Worm (Caenorhabditis elegans) whole organism, early embryonic: ENCODE results near the gene gst-3.

Experiments used
- B0310.2 ChIP-seq: sonication (generic microtip); optimal IDR thresholded peaks from 2 replicates; lab custom pipeline; 2016; ENCODE audit warnings: mild to moderate bottlenecking, missing genetic modification characterization, missing compliant biosample characterization
- F13C5.2 ChIP-seq: sonication (generic microtip); optimal IDR thresholded peaks from 2 replicates; lab custom pipeline; 2017; ENCODE audit warnings: mild to moderate bottlenecking, missing genetic modification characterization, inconsistent platforms, missing compliant biosample characterization
- aly-1 ChIP-seq: sonication (generic microtip); optimal IDR thresholded peaks from 2 replicates; lab custom pipeline; 2016; ENCODE audit warnings: missing genetic modification characterization, missing compliant biosample characterization
- ama-1 ChIP-seq: fragments of 150-350 bp; optimal IDR thresholded peaks from 2 replicates; lab custom pipeline; 2014
- ceh-13 ChIP-seq: fragments of 200-800 bp; sonication (Bioruptor generic); optimal IDR thresholded peaks from 2 replicates; lab custom pipeline; 2018; ENCODE audit warnings: mild to moderate bottlenecking, missing genetic modification characterization, missing compliant biosample characterization
- ceh-36 ChIP-seq: sonication (generic microtip); optimal IDR thresholded peaks from 2 replicates; lab custom pipeline; 2016; ENCODE audit warnings: missing genetic modification characterization, inconsistent platforms, missing compliant biosample characterization
- ets-7 ChIP-seq: sonication (generic microtip); optimal IDR thresholded peaks from 2 replicates; lab custom pipeline; 2016; ENCODE audit warnings: missing genotype, missing genetic modification characterization, missing compliant biosample characterization
- flt-1 ChIP-seq: fragments of 200-800 bp; sonication (Bioruptor generic); IDR thresholded peaks from 2 replicates; pipeline ENCODE4 v1.3.6; 2022; ENCODE audit warnings: missing genetic modification characterization, missing compliant biosample characterization
- hmbx-1 ChIP-seq: sonication (generic microtip); optimal IDR thresholded peaks from 2 replicates; lab custom pipeline; 2016; ENCODE audit warnings: mild to moderate bottlenecking, missing genetic modification characterization, missing compliant biosample characterization
- hmg-4 ChIP-seq: fragments of 200-800 bp; sonication (Bioruptor generic); optimal IDR thresholded peaks from 2 replicates; lab custom pipeline; 2018; ENCODE audit warnings: mild to moderate bottlenecking, missing genetic modification characterization, missing compliant biosample characterization
- hnd-1 ChIP-seq: sonication (generic microtip); optimal IDR thresholded peaks from 2 replicates; lab custom pipeline; 2016; ENCODE audit warnings: missing genetic modification characterization, missing compliant biosample characterization
- pes-1 ChIP-seq: fragments of 200-800 bp; sonication (Bioruptor generic); IDR thresholded peaks from 2 replicates; pipeline ENCODE4 v1.3.6; 2022; ENCODE audit warnings: missing genetic modification reagents, missing genetic modification characterization, missing compliant biosample characterization
- scrt-1 ChIP-seq: fragments of 200-800 bp; sonication (Bioruptor generic); IDR thresholded peaks from 2 replicates; pipeline ENCODE4 v1.3.6; 2022; ENCODE audit warnings: missing genetic modification characterization, missing compliant biosample characterization
- sea-1 ChIP-seq: fragments of 200-800 bp; sonication (Bioruptor generic); conservative IDR thresholded peaks from 2 replicates; pipeline ENCODE4 v1.3.6; 2022; ENCODE audit warnings: missing genetic modification characterization, missing compliant biosample characterization
- tbx-11 ChIP-seq: fragments of 200-800 bp; sonication (Bioruptor generic); IDR thresholded peaks from 2 replicates; pipeline ENCODE4 v1.3.6; 2022; ENCODE audit warnings: missing genetic modification characterization, missing compliant biosample characterization
- tbx-37 ChIP-seq: fragments of 200-800 bp; sonication (Bioruptor generic); conservative IDR thresholded peaks from 2 replicates; pipeline ENCODE4 v1.3.6; 2022; ENCODE audit warnings: missing genetic modification reagents, missing genetic modification characterization, missing compliant biosample characterization
- tra-4 ChIP-seq: sonication (generic microtip); optimal IDR thresholded peaks from 2 replicates; lab custom pipeline; 2017; ENCODE audit warnings: missing genetic modification characterization, missing compliant biosample characterization

gst-3 gene

DNA sequence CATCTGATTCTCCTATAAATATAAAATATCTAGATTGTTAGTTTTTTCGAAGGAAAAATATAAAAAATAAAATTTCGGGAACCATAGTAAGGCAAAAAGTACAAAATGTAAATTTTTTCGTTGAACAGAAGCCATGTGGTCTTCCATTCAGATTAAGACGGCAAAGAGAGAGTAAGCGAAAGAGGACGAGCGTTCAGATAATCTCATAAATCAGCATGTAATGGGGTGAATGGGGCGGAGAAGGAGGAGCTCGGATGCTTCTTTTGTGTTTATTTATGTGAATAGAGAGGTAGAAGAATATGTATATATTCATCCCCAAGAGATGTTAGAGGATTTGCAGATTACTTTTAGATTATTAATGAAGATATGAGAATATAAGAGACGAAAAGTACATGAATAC is 34.3 kb upstream of the gst-3 start, which contains the start of gene pxf-1:
Gene pxf-1 (minus strand): TSS at position 14 of the 400 bp plus-strand sequence.
- TF ChIP-seq hmbx-1 (tag; lab: Kevin White, UChicago) (no peak), flt-1 (GFP tag; lab: Robert Waterston, UW) (no peak), tra-4 (tag; lab: Kevin White, UChicago) (no peak), hmg-4 (GFP tag; lab: Kevin White, UChicago) (no peak), B0310.2 (tag; lab: Kevin White, UChicago) (no peak)

DNA sequence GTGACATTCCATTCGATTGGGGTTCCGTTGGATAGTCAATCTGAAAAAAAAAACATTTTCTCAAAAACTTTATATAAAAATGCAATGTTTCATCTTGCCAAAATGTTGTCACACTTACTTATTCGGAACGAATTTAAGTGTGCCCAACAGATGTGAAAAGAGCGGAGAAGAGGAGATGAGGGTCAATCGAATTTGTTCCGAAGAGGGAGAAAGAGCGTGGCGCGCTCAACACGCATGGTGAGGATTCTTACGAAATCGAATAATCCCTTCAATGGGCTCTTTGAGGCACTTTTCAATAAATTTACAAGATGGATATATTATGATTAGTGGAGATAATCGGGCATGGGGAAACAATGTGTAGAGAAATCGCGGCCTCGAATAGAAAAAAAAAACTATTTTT is 30.8 kb upstream of the gst-3 start:
- TF ChIP-seq scrt-1 (GFP tag; lab: Robert Waterston, UW) (no peak), sea-1 (GFP tag; lab: Robert Waterston, UW) (no peak), ets-7 (no peak), tbx-37 (GFP tag; lab: Robert Waterston, UW) (no peak), tbx-11 (GFP tag; lab: Robert Waterston, UW) (no peak), flt-1 (GFP tag; lab: Robert Waterston, UW) (no peak), hmbx-1 (tag; lab: Kevin White, UChicago) (no peak), ceh-36 (no peak), hnd-1 (no peak), F13C5.2 (no peak), tra-4 (tag; lab: Kevin White, UChicago) (no peak), hmg-4 (GFP tag; lab: Kevin White, UChicago) (no peak), ceh-13 (GFP tag; lab: Kevin White, UChicago) (no peak), aly-1 (no peak), pes-1 (no peak), B0310.2 (tag; lab: Kevin White, UChicago) (no peak), ama-1 (lab: Kevin White, UChicago) (no peak)

DNA sequence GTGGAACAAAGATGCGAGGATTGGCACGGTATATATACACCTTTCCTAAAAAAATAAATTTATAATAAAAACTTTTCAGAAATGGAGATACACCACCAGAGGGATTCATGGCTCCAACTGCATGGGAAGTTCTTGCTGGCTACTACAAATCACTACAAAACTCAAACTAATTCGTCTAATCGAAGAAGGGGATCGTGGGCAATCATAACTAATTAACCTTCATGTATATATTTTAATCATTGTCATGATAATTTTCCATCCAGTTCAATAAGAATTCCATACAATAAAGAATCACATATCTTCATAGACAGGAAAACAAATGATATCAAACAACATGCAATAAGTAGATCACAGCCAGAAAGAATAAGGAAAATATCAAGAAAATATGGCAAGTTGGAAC is 24.0 kb upstream of the gst-3 start:
- TF ChIP-seq tbx-11 (GFP tag; lab: Robert Waterston, UW) (no peak), F13C5.2 (no peak), aly-1 (no peak), B0310.2 (tag; lab: Kevin White, UChicago) (no peak), scrt-1 (GFP tag; lab: Robert Waterston, UW) (no peak), tra-4 (tag; lab: Kevin White, UChicago) (no peak), ceh-13 (GFP tag; lab: Kevin White, UChicago) (no peak)

DNA sequence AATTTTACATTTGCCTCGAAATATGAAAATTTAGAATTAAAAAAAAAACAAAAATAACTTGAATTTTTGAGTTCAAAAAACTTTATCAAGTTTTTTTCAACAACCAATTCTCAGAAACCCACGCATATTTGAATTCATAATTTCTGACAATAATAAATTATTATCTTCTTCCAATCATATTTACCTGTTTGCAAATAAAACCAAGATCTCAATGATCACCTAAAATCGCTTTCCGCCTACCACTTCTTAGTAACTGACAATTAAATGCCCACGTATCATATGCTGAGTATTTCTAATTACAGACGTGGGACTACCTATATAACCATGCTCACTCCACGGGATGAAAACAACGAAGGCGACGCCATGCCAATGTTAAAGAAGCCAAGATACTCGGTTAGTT is 21.7 kb upstream of the gst-3 start, which contains the start of gene pps-1:
Gene pps-1 (plus strand): TSS at position 301 of the 400 bp plus-strand sequence.
- no peak for TF ChIP-seq hnd-1
- TF ChIP-seq aly-1 = no peak
- no peak for TF ChIP-seq ets-7
- TF ChIP-seq ceh-13 (GFP tag; lab: Kevin White, UChicago) = no peak
- no peak for TF ChIP-seq flt-1 (GFP tag; lab: Robert Waterston, UW)
- TF ChIP-seq ceh-36 = no peak
- TF ChIP-seq sea-1 (GFP tag; lab: Robert Waterston, UW) = no peak
- no peak for TF ChIP-seq tbx-11 (GFP tag; lab: Robert Waterston, UW)
- TF ChIP-seq hmbx-1 (tag; lab: Kevin White, UChicago) = no peak
- TF ChIP-seq hmg-4 (GFP tag; lab: Kevin White, UChicago) = no peak
- no peak for TF ChIP-seq ama-1 (lab: Kevin White, UChicago)
- TF ChIP-seq tbx-37 (GFP tag; lab: Robert Waterston, UW) = no peak
- no peak for TF ChIP-seq scrt-1 (GFP tag; lab: Robert Waterston, UW)
- TF ChIP-seq pes-1 = no peak
- no peak for TF ChIP-seq tra-4 (tag; lab: Kevin White, UChicago)
- TF ChIP-seq F13C5.2 = no peak
- no peak for TF ChIP-seq B0310.2 (tag; lab: Kevin White, UChicago)

DNA sequence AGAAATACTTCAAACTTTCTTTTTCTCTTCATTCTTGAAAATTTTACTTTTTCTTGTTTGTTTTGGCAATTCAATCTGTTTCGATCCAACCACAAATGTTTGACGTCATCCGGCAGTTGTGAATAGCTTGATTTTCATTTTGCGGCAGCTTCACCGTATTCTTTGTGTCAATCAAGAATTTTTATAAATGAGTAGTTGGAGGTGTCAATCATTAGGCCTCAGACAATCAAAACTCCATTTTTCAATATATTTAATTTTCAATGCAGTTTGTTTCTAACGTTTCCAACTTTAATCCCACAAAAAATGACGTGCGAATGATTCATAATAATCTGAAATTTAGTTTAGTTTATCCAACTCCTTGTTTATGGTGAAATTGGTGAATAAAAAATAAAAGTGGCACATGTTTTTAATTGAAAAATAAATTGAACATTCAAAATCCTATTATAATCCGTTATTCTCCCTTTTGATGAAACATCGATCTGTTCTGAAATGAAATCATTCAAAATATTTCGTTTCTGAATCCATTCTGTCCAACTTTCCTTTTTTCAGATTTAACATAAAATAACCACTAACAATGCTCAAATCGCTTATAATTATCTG is 17.5 kb upstream of the gst-3 start, which contains the start of gene ttr-53:
Gene ttr-53 (plus strand): TSS at position 550 of the 600 bp plus-strand sequence.
- TF ChIP-seq F13C5.2 = no peak
- TF ChIP-seq tbx-37 (GFP tag; lab: Robert Waterston, UW) = no peak

DNA sequence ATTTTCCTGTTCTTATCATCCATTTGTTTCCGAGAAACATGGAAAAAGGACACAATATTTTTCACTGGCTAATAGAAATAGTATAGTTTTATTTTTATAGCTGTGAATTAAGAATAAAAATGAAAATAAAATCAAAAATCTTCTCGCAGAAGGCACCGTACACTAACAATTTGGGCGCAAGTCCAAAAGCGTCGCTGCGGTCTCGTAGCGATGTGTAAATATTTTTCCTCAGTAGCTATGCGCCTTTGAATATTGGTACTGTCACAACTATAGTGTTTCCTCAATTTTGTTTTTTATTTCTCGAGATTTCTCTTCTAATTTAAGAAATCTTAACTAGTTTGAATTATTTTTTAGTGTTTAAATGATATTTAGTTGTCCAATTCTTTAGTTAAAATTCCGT is 17.0 kb upstream of the gst-3 start:
- no peak for TF ChIP-seq flt-1 (GFP tag; lab: Robert Waterston, UW)
- no peak for TF ChIP-seq tbx-11 (GFP tag; lab: Robert Waterston, UW)
- TF ChIP-seq ama-1 (lab: Kevin White, UChicago) = no peak
- no peak for TF ChIP-seq pes-1
- no peak for TF ChIP-seq tra-4 (tag; lab: Kevin White, UChicago)
- TF ChIP-seq ets-7 = no peak
- no peak for TF ChIP-seq aly-1
- TF ChIP-seq ceh-36 = no peak
- TF ChIP-seq sea-1 (GFP tag; lab: Robert Waterston, UW) = no peak
- TF ChIP-seq F13C5.2 = no peak
- no peak for TF ChIP-seq hnd-1
- no peak for TF ChIP-seq B0310.2 (tag; lab: Kevin White, UChicago)
- no peak for TF ChIP-seq scrt-1 (GFP tag; lab: Robert Waterston, UW)
- no peak for TF ChIP-seq hmbx-1 (tag; lab: Kevin White, UChicago)
- TF ChIP-seq tbx-37 (GFP tag; lab: Robert Waterston, UW) = no peak
- no peak for TF ChIP-seq ceh-13 (GFP tag; lab: Kevin White, UChicago)
- TF ChIP-seq hmg-4 (GFP tag; lab: Kevin White, UChicago) = no peak

DNA sequence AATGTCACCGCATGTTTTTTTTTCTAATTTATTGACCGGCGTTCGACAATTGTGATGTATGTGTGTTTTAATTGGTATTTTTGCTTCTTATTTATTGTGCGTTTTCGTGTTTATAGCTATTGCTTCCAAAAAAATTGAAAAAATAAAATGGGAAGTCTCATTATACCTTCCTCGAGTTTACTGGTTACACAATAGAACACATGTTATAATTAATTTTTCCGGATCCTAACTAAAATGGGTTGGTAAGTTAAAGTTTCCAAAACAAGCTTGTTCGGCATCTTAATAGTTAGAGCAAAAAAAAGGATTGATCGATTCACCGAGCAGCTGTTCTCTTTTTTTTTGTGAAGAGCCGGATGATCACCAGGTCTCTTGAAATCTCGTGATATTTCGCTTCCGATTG is 15.4 kb upstream of the gst-3 start, which contains the start of gene ttr-54:
Gene ttr-54 (plus strand): TSS at position 301 of the 400 bp plus-strand sequence.
- TF ChIP-seq hnd-1 (no peak), hmbx-1 (tag; lab: Kevin White, UChicago) (no peak), scrt-1 (GFP tag; lab: Robert Waterston, UW) (no peak), B0310.2 (tag; lab: Kevin White, UChicago) (no peak), tbx-11 (GFP tag; lab: Robert Waterston, UW) (no peak), F13C5.2 (no peak), ama-1 (lab: Kevin White, UChicago) (no peak), tra-4 (tag; lab: Kevin White, UChicago) (no peak), ceh-36 (no peak), hmg-4 (GFP tag; lab: Kevin White, UChicago) (no peak), pes-1 (no peak), sea-1 (GFP tag; lab: Robert Waterston, UW) (no peak), tbx-37 (GFP tag; lab: Robert Waterston, UW) (no peak), ets-7 (no peak), aly-1 (no peak), ceh-13 (GFP tag; lab: Kevin White, UChicago) (no peak)
